Worm (Caenorhabditis elegans) whole organism, L1 larva: ENCODE measurements around the gene dct-7.

Source experiments
- alr-1 ChIP-seq: fragments of 200-800 bp; sonication (Bioruptor generic); optimal IDR thresholded peaks from 2 replicates; lab custom pipeline; 2018; ENCODE audit warnings: borderline replicate concordance, mild to moderate bottlenecking, missing genetic modification characterization, missing compliant biosample characterization
- blmp-1 ChIP-seq: fragments of 150-350 bp; optimal IDR thresholded peaks from 2 replicates; lab custom pipeline; 2014; ENCODE audit warnings: missing biosample characterization, missing genetic modification characterization
- egl-27 ChIP-seq, 2 experiments: fragments of 150-350 bp in 1 of 2; sonication (generic microtip); optimal IDR thresholded peaks; 3 replicates each; lab custom pipeline; 2017 to 2018; ENCODE audit warnings: missing biosample characterization in 2 of 2, missing genetic modification characterization in 2 of 2, missing genetic modification reagents in 2 of 2
- hlh-17 ChIP-seq: fragments of 200-800 bp; sonication (Bioruptor generic); optimal IDR thresholded peaks from 2 replicates; lab custom pipeline; 2018; ENCODE audit warnings: missing genetic modification characterization, mild to moderate bottlenecking, missing compliant biosample characterization, moderate library complexity, borderline replicate concordance
- nhr-76 ChIP-seq: sonication (generic microtip); optimal IDR thresholded peaks from 2 replicates; lab custom pipeline; 2017; ENCODE audit warnings: missing biosample characterization, missing genetic modification characterization
- nhr-85 ChIP-seq: sonication (generic microtip); peaks from one replicate; lab custom pipeline; 2016; ENCODE audit warnings: missing genetic modification characterization, inconsistent platforms, missing compliant biosample characterization
- nhr-90 ChIP-seq: sonication (generic microtip); optimal IDR thresholded peaks from 2 replicates; lab custom pipeline; 2016; ENCODE audit warnings: mild to moderate bottlenecking, missing genetic modification characterization, missing compliant biosample characterization; ENCODE audit not compliant: poor library complexity
- pag-3 ChIP-seq: sonication (generic microtip); optimal IDR thresholded peaks from 2 replicates; lab custom pipeline; 2017; ENCODE audit warnings: missing genetic modification characterization, mild to moderate bottlenecking, missing compliant biosample characterization, antibody characterized with exemption, borderline replicate concordance; ENCODE audit not compliant: insufficient read depth
- rnt-1 ChIP-seq: sonication (generic microtip); optimal IDR thresholded peaks from 2 replicates; lab custom pipeline; 2016; ENCODE audit warnings: mild to moderate bottlenecking, missing genetic modification characterization, moderate library complexity, missing compliant biosample characterization
- unc-130 ChIP-seq: fragments of 150-350 bp; optimal IDR thresholded peaks from 2 replicates; lab custom pipeline; 2017; ENCODE audit warnings: missing biosample characterization, missing genetic modification characterization, inconsistent platforms
- zag-1 ChIP-seq: fragments of 150-350 bp; optimal IDR thresholded peaks from 2 replicates; lab custom pipeline; 2014; ENCODE audit warnings: missing biosample characterization, missing genetic modification characterization

ce11 chrIV:4264649-4265048 lies 25.7 kb downstream of the dct-7 start:
- TF ChIP-seq nhr-85 (tag; lab: Kevin White, UChicago) (no peak), alr-1 (no peak), nhr-90 (no peak), unc-130 (tag; lab: Kevin White, UChicago) (no peak), blmp-1 (tag; lab: Kevin White, UChicago) (no peak), nhr-76 (tag; lab: Kevin White, UChicago) (no peak), rnt-1 (no peak), hlh-17 (GFP tag; lab: Kevin White, UChicago) (no peak), egl-27 (tag; optimal IDR thresholded peaks at IDR 0.05; lab: Kevin White, UChicago) (no peak), zag-1 (tag; lab: Kevin White, UChicago) (no peak), pag-3 (tag; lab: Kevin White, UChicago) (no peak)
